Worm (Caenorhabditis elegans) whole organism, L4 larva: ENCODE results near the gene F17E9.18.

Experiments
- lin-13 ChIP-seq: fragments of 150-350 bp; optimal IDR thresholded peaks from 2 replicates; lab custom pipeline; 2014; ENCODE audit warnings: missing biosample characterization, missing genetic modification reagents, missing genetic modification characterization
- lsy-2 ChIP-seq, 2 experiments: fragments of 150-350 bp in 1 of 2; sonication (generic microtip) in 1 of 2; optimal IDR thresholded peaks; 2 replicates each; lab custom pipeline; 2014 to 2017; ENCODE audit warnings: missing biosample characterization in 2 of 2, missing genetic modification characterization in 2 of 2
- nhr-28 ChIP-seq: fragments of 150-350 bp; optimal IDR thresholded peaks from 2 replicates; lab custom pipeline; 2014; ENCODE audit warnings: missing biosample characterization, missing genetic modification characterization
- nhr-76 ChIP-seq: fragments of 150-350 bp; optimal IDR thresholded peaks from 2 replicates; lab custom pipeline; 2014; ENCODE audit warnings: missing biosample characterization, missing genetic modification characterization
- snpc-4 ChIP-seq: fragments of 150-350 bp; optimal IDR thresholded peaks from 2 replicates; lab custom pipeline; 2014; ENCODE audit warnings: missing biosample characterization, missing genetic modification characterization
- ztf-11 ChIP-seq: fragments of 150-350 bp; optimal IDR thresholded peaks from 2 replicates; lab custom pipeline; 2014; ENCODE audit warnings: missing biosample characterization, missing genetic modification characterization

- peak; percentile 71 for TF ChIP-seq lin-13 (GFP tag; lab: Kevin White, UChicago)
- TF ChIP-seq nhr-28: peak; percentile 65
- TF ChIP-seq lsy-2 (tag; optimal IDR thresholded peaks at IDR 0.05; lab: Kevin White, UChicago): peak in 1 of 2 experiments; percentile 4
- no peak for TF ChIP-seq snpc-4 (tag; lab: Kevin White, UChicago)
- TF ChIP-seq nhr-76 (tag; lab: Kevin White, UChicago): no peak
- TF ChIP-seq ztf-11 (tag; lab: Kevin White, UChicago): no peak
Measured at ce11 chrIV:8375381-8375780, 28.4 kb upstream of the F17E9.18 start.
